Worm (Caenorhabditis elegans): ENCODE measurements around the gene rfc-1.

DNA sequence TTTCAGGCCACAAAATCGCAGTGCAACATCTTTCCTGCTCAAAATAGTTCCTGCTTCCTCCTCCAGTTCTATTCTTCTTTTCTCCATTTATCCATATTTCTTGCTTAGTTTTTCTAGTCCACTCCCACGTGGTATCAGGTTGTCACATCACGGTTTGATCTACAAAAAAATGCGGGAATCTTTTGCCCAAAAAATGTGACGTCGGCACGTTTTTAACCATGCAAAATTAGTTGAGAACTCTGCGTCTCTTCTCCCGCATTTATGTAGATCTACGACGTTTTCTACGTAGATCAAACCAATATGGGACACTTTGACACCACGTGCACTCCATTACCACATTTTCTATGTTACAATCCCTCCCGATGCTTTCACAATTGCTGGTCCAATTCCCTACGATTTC lies 3.8 kb downstream of the rfc-1 start:
- TF ChIP-seq snpc-4 (tag; optimal IDR thresholded peaks at IDR 0.05) = no peak
- no peak for TF ChIP-seq ama-1 (optimal IDR thresholded peaks at IDR 0.05)
- no peak for TF ChIP-seq nhr-11 (tag; optimal IDR thresholded peaks at IDR 0.05)

Data from whole organism, L2 larva.